Worm (Caenorhabditis elegans): ENCODE results near the gene T05A8.2.

T05A8.2 gene

DNA sequence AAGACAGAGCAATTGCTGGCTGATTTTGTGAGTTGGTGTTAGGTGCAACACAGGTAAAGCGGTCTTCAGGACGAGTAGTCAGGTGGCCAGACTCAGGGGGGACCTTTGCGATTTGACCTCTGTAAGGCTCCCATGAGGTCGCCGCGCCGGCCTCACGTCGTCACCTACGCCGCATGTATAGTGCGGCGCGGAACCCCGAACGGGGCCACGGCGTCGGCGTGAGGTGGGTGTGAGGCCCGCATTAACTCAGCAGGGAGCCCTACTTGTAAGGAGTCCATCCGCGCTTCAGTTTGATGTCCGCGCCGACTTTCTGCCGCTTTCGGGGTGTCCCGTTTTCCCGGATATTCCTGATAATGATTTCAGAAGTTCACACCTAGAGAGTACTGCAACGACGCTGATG is 43.8 kb upstream of the T05A8.2 start:
- TF ChIP-seq lin-26 (GFP tag; IDR thresholded peaks at IDR 0.05) (0 out of 2 replicates have a peak, but pooled peaks have one; percentile 4), unc-62 (GFP tag; optimal IDR thresholded peaks at IDR 0.05) (no peak), egrh-3 (GFP tag; IDR thresholded peaks at IDR 0.05) (peak; percentile 52; the same call in 1 of the 2 replicates), lin-35 (GFP tag; optimal IDR thresholded peaks at IDR 0.05) (no peak), nfyb-1 (GFP tag; IDR thresholded peaks at IDR 0.05) (no peak), repo-1 (tag; optimal IDR thresholded peaks at IDR 0.05) (no peak), zfh-2 (GFP tag; conservative IDR thresholded peaks at IDR 0.05) (peak; percentile 73)

DNA sequence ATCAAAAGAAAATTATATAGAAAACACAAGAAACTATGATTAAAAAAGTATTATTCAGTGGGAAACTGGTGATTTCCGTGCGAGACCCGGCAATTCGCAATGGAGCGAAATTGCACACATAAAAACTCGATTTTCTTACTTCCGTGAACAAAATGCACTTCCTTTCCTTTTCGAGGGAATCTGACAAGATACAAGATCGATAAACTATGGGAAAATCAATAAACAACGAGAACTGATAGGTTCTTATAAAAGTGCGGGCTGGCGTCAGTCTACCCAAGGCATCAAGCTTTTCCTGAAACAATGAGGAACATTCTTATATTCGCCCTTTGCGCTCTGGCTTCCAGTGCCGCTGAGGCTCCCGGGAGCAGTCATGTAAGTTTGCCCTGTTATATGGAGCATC is 42.2 kb upstream of the T05A8.2 start, which contains the start of gene F29A7.3:
F29A7.3 (plus strand) TSS at position 301 of the 400 bp plus-strand sequence.
- TF ChIP-seq die-1 (tag; optimal IDR thresholded peaks at IDR 0.05) (no peak), F33H1.4 (GFP tag; IDR thresholded peaks at IDR 0.05) (no peak), T26A5.8 (tag; optimal IDR thresholded peaks at IDR 0.05) (no peak), mxl-1 (tag; optimal IDR thresholded peaks at IDR 0.05) (no peak)

DNA sequence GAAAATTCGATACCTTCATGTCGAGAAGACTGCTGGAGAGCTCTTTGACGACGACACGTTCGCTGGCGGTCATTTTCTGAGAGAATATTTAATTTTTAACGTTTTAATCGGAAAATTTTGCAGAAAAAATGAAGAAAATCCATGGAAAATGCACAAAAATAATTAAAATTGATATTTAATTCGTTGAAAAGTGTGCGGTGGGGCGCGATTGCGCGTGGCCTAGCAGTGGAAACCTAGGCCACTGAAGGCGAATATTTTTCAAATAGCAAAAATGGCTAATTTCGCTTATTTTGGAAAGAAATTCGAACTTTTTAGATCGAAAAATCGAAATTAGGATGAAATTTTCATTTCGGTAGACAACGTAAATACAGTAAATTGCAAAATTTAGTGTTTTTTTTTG is 41.7 kb upstream of the T05A8.2 start, which contains the start of gene F29A7.6:
F29A7.6 (minus strand) TSS at position 76 of the 400 bp plus-strand sequence.
- TF ChIP-seq mcd-1 (GFP tag; IDR thresholded peaks at IDR 0.05), result peak; percentile 96
- no peak for TF ChIP-seq Y79H2A.3 (GFP tag; conservative IDR thresholded peaks at IDR 0.05)
- TF ChIP-seq lin-54 (GFP tag; optimal IDR thresholded peaks at IDR 0.05), result peak; percentile 55
- peak; percentile 13 for TF ChIP-seq lsl-1 (GFP tag; optimal IDR thresholded peaks at IDR 0.05)
- peak; percentile 35; the same call in 1 of the 2 replicates for TF ChIP-seq rcor-1 (GFP tag; IDR thresholded peaks at IDR 0.05)
- TF ChIP-seq bed-1 (GFP tag; IDR thresholded peaks at IDR 0.05), result no peak
- TF ChIP-seq ztf-28 (GFP tag; IDR thresholded peaks at IDR 0.05), result peak; percentile 69; the same call in 1 of the 2 replicates
- TF ChIP-seq ceh-100 (GFP tag; IDR thresholded peaks at IDR 0.05), result peak; percentile 38
- TF ChIP-seq madf-6 (GFP tag; IDR thresholded peaks at IDR 0.05), result peak; percentile 62
- no peak for TF ChIP-seq K11D2.4 (GFP tag; IDR thresholded peaks at IDR 0.05)
- TF ChIP-seq tbp1 (GFP tag; optimal IDR thresholded peaks at IDR 0.05), result peak; percentile 21
- TF ChIP-seq lsy-27 (tag; optimal IDR thresholded peaks at IDR 0.05; ENCODE audit: borderline replicate concordance, insufficient read depth), result no peak
- 0 out of 2 replicates have a peak, but pooled peaks have one; percentile 55 for TF ChIP-seq bed-2 (GFP tag; IDR thresholded peaks at IDR 0.05)
- TF ChIP-seq hsf-1 (GFP tag; IDR thresholded peaks at IDR 0.05), result no peak
- TF ChIP-seq ceh-27 (GFP tag; optimal IDR thresholded peaks at IDR 0.05), result peak; percentile 54
- peak; percentile 35 for TF ChIP-seq unc-130 (GFP tag; optimal IDR thresholded peaks at IDR 0.05)
- TF ChIP-seq madf-8 (GFP tag; conservative IDR thresholded peaks at IDR 0.05), result peak; percentile 23
- TF ChIP-seq K12H6.12 (tag; optimal IDR thresholded peaks at IDR 0.05), result peak; percentile 31
- TF ChIP-seq attf-5 (GFP tag; optimal IDR thresholded peaks at IDR 0.05), result peak; percentile 66
- TF ChIP-seq F33H1.4 (GFP tag; IDR thresholded peaks at IDR 0.05), result peak; percentile 36; the same call in 1 of the 2 replicates
- no peak for TF ChIP-seq nhr-90 (tag; optimal IDR thresholded peaks at IDR 0.05)
- peak; percentile 63; the same call in 1 of the 2 replicates for TF ChIP-seq dox-1 (GFP tag; IDR thresholded peaks at IDR 0.05)
- no peak for TF ChIP-seq nhr-120 (GFP tag; IDR thresholded peaks at IDR 0.05)
- TF ChIP-seq snpc-1.1 (tag; optimal IDR thresholded peaks at IDR 0.05; ENCODE audit: insufficient read depth), result peak; percentile 5
- TF ChIP-seq D2030.7 (GFP tag; IDR thresholded peaks at IDR 0.05), result peak; percentile 55
- TF ChIP-seq cebp-2 (GFP tag; IDR thresholded peaks at IDR 0.05), result no peak
- no peak for TF ChIP-seq mel-28 (tag; optimal IDR thresholded peaks at IDR 0.05; ENCODE audit: borderline replicate concordance)
- TF ChIP-seq attf-3 (GFP tag; conservative IDR thresholded peaks at IDR 0.05), result no peak
- peak; percentile 54; the same call in 1 of the 2 replicates for TF ChIP-seq aptf-2 (GFP tag; conservative IDR thresholded peaks at IDR 0.05)
- TF ChIP-seq lag-1 (GFP tag; IDR thresholded peaks at IDR 0.05), result no peak
